Fruit fly (Drosophila melanogaster) whole organism, prepupa: Measurements from ENCODE around the gene CG7332.

Experiments used
- Blimp-1 ChIP-seq: fragments of 200-800 bp; sonication (Bioruptor generic); optimal IDR thresholded peaks from 3 replicates; lab custom pipeline; 2017; ENCODE audit warnings: missing biosample characterization, missing genetic modification characterization, mild to moderate bottlenecking, moderate library complexity, missing genetic modification reagents
- CG10669 ChIP-seq: fragments of 200-800 bp; sonication (Bioruptor generic); optimal IDR thresholded peaks from 3 replicates; lab custom pipeline; 2018; ENCODE audit warnings: missing biosample characterization, mild to moderate bottlenecking, missing genetic modification characterization, moderate library complexity
- CG11902 ChIP-seq: fragments of 200-800 bp; sonication (Bioruptor generic); optimal IDR thresholded peaks from 3 replicates; lab custom pipeline; 2016; ENCODE audit warnings: missing biosample characterization, missing genetic modification characterization
- CG15336 ChIP-seq: fragments of 200-800 bp; sonication (Bioruptor generic); IDR thresholded peaks from 2 replicates; pipeline ENCODE4 v1.3.6; 2022; ENCODE audit warnings: missing biosample characterization, missing genetic modification characterization
- CG3032 ChIP-seq: fragments of 200-800 bp; optimal IDR thresholded peaks from 2 replicates; lab custom pipeline; 2019; ENCODE audit warnings: missing biosample characterization, mild to moderate bottlenecking, missing genetic modification characterization, moderate library complexity
- CG6808 ChIP-seq: fragments of 200-800 bp; sonication (Bioruptor generic); optimal IDR thresholded peaks from 3 replicates; lab custom pipeline; 2017; ENCODE audit warnings: missing biosample characterization, missing genetic modification characterization, mild to moderate bottlenecking, moderate library complexity, missing genetic modification reagents
- CG6854 ChIP-seq: fragments of 200-800 bp; sonication (Bioruptor generic); optimal IDR thresholded peaks from 2 replicates; lab custom pipeline; 2017; ENCODE audit warnings: missing biosample characterization, mild to moderate bottlenecking, missing genetic modification characterization
- Ets21C ChIP-seq: fragments of 200-800 bp; sonication (Bioruptor generic); optimal IDR thresholded peaks from 3 replicates; lab custom pipeline; 2016; ENCODE audit warnings: missing biosample characterization, missing genetic modification characterization
- Hr38 ChIP-seq: sonication (Bioruptor generic); optimal IDR thresholded peaks from 2 replicates; lab custom pipeline; 2016; ENCODE audit warnings: missing biosample characterization, missing genetic modification characterization
- OdsH ChIP-seq: fragments of 200-800 bp; sonication (Bioruptor generic); optimal IDR thresholded peaks from 3 replicates; lab custom pipeline; 2016; ENCODE audit warnings: missing biosample characterization, missing genetic modification characterization
- dac ChIP-seq: fragments of 200-800 bp; sonication (Bioruptor generic); optimal IDR thresholded peaks from 2 replicates; lab custom pipeline; 2017; ENCODE audit warnings: missing biosample characterization, mild to moderate bottlenecking, missing genetic modification characterization
- lz ChIP-seq: fragments of 200-800 bp; sonication (Bioruptor generic); optimal IDR thresholded peaks from 3 replicates; lab custom pipeline; 2016; ENCODE audit warnings: missing biosample characterization, missing genetic modification characterization
- topi ChIP-seq: fragments of 200-800 bp; sonication (Bioruptor generic); optimal IDR thresholded peaks from 3 replicates; lab custom pipeline; 2016; ENCODE audit warnings: missing biosample characterization, missing genetic modification characterization

- TF ChIP-seq Hr38 (GFP tag; lab: Kevin White, UChicago) (no peak), Ets21C (no peak), CG11902 (GFP tag; lab: Kevin White, UChicago) (no peak), CG6854 (GFP tag; lab: Kevin White, UChicago) (no peak), lz (no peak), CG15336 (GFP tag; lab: Robert Waterston, UW) (no peak), CG3032 (tag; lab: Kevin White, UChicago) (no peak), dac (GFP tag; lab: Kevin White, UChicago) (no peak), OdsH (GFP tag; lab: Kevin White, UChicago) (no peak), CG6808 (GFP tag; lab: Kevin White, UChicago) (no peak), Blimp-1 (GFP tag; lab: Kevin White, UChicago) (no peak), CG10669 (no peak), topi (GFP tag; lab: Kevin White, UChicago) (no peak)
Observed at dm6 chrX:18868142-18868541, 16.2 kb upstream of the CG7332 start.
